Worm (Caenorhabditis elegans) whole organism, mixed stage, embryonic: Measurements from ENCODE around the gene acp-5.

ENCODE experiments used
- M03D4.4 ChIP-seq: sonication (generic microtip); optimal IDR thresholded peaks from 2 replicates; lab custom pipeline; 2017; ENCODE audit warnings: mild to moderate bottlenecking, missing genetic modification characterization, missing compliant biosample characterization
- bed-3 ChIP-seq: fragments of 200-800 bp; sonication (Bioruptor generic); optimal IDR thresholded peaks from 3 replicates; lab custom pipeline; 2018; ENCODE audit warnings: mild to moderate bottlenecking, missing genetic modification characterization, moderate library complexity, missing compliant biosample characterization
- blmp-1 ChIP-seq: fragments of 150-350 bp; optimal IDR thresholded peaks from 2 replicates; lab custom pipeline; 2014; ENCODE audit warnings: missing biosample characterization, missing genetic modification characterization
- ceh-39 ChIP-seq: fragments of 150-350 bp; optimal IDR thresholded peaks from 2 replicates; lab custom pipeline; 2014; ENCODE audit warnings: missing biosample characterization, missing genetic modification characterization
- ceh-43 ChIP-seq: fragments of 200-800 bp; sonication (Bioruptor generic); optimal IDR thresholded peaks from 2 replicates; lab custom pipeline; 2018; ENCODE audit warnings: mild to moderate bottlenecking, missing genetic modification characterization, moderate library complexity, missing compliant biosample characterization
- ceh-83 ChIP-seq: fragments of 200-800 bp; sonication (Bioruptor generic); optimal IDR thresholded peaks from 2 replicates; lab custom pipeline; 2018; ENCODE audit warnings: mild to moderate bottlenecking, missing genetic modification characterization, missing compliant biosample characterization
- ces-1 ChIP-seq: fragments of 150-350 bp; optimal IDR thresholded peaks from 2 replicates; lab custom pipeline; 2014; ENCODE audit warnings: missing biosample characterization, missing genetic modification reagents, missing genetic modification characterization
- cnd-1 ChIP-seq: fragments of 200-800 bp; sonication (Bioruptor generic); optimal IDR thresholded peaks from 2 replicates; lab custom pipeline; 2018; ENCODE audit warnings: mild to moderate bottlenecking, missing genetic modification characterization, missing compliant biosample characterization
- drap-1 ChIP-seq: fragments of 200-800 bp; sonication (Bioruptor generic); optimal IDR thresholded peaks from 3 replicates; lab custom pipeline; 2018; ENCODE audit warnings: mild to moderate bottlenecking, missing genetic modification characterization, missing compliant biosample characterization
- elt-3 ChIP-seq: fragments of 150-350 bp; optimal IDR thresholded peaks from 2 replicates; lab custom pipeline; 2014; ENCODE audit warnings: missing biosample characterization, missing genetic modification characterization
- flh-1 ChIP-seq: fragments of 200-800 bp; sonication (Bioruptor generic); optimal IDR thresholded peaks from 2 replicates; lab custom pipeline; 2018; ENCODE audit warnings: mild to moderate bottlenecking, missing genetic modification characterization, moderate library complexity, missing compliant biosample characterization
- ham-2 ChIP-seq: fragments of 200-800 bp; sonication (Bioruptor generic); optimal IDR thresholded peaks from 2 replicates; lab custom pipeline; 2018; ENCODE audit warnings: mild to moderate bottlenecking, missing genetic modification characterization, missing compliant biosample characterization
- hlh-1 ChIP-seq: fragments of 150-350 bp; optimal IDR thresholded peaks from 2 replicates; lab custom pipeline; 2014; ENCODE audit warnings: missing biosample characterization, missing genetic modification reagents, missing genetic modification characterization
- lin-13 ChIP-seq: fragments of 150-350 bp; optimal IDR thresholded peaks from 2 replicates; lab custom pipeline; 2014; ENCODE audit warnings: missing biosample characterization, missing genetic modification characterization
- lin-32 ChIP-seq: fragments of 200-800 bp; sonication (Bioruptor generic); optimal IDR thresholded peaks from 2 replicates; lab custom pipeline; 2018; ENCODE audit warnings: mild to moderate bottlenecking, missing genetic modification characterization, missing compliant biosample characterization
- lsy-2 ChIP-seq: fragments of 150-350 bp; optimal IDR thresholded peaks from 2 replicates; lab custom pipeline; 2014; ENCODE audit warnings: missing biosample characterization, missing genetic modification characterization
- mab-5 ChIP-seq: fragments of 150-350 bp; optimal IDR thresholded peaks from 2 replicates; lab custom pipeline; 2014; ENCODE audit warnings: missing biosample characterization, missing genetic modification characterization
- mep-1 ChIP-seq: fragments of 150-350 bp; optimal IDR thresholded peaks from 2 replicates; lab custom pipeline; 2017; ENCODE audit warnings: missing biosample characterization, missing genetic modification reagents, missing genetic modification characterization, inconsistent platforms
- mls-2 ChIP-seq: sonication (generic microtip); optimal IDR thresholded peaks from 2 replicates; lab custom pipeline; 2016; ENCODE audit warnings: mild to moderate bottlenecking, missing genetic modification characterization, moderate library complexity, missing compliant biosample characterization
- nhr-12 ChIP-seq: fragments of 150-350 bp; optimal IDR thresholded peaks from 2 replicates; lab custom pipeline; 2014; ENCODE audit warnings: missing biosample characterization, missing genetic modification characterization
- nhr-237 ChIP-seq: fragments of 150-350 bp; optimal IDR thresholded peaks from 2 replicates; lab custom pipeline; 2014; ENCODE audit warnings: missing biosample characterization, missing genetic modification characterization
- nhr-28 ChIP-seq: fragments of 150-350 bp; optimal IDR thresholded peaks from 2 replicates; lab custom pipeline; 2014; ENCODE audit warnings: missing biosample characterization, missing genetic modification characterization
- nhr-76 ChIP-seq: sonication (generic microtip); optimal IDR thresholded peaks from 2 replicates; lab custom pipeline; 2017; ENCODE audit warnings: missing biosample characterization, missing genetic modification characterization
- pha-4 ChIP-seq: fragments of 150-350 bp; optimal IDR thresholded peaks from 2 replicates; lab custom pipeline; 2018; ENCODE audit warnings: missing biosample characterization, missing genetic modification reagents, missing genetic modification characterization
- sem-2 ChIP-seq: fragments of 200-800 bp; sonication (Bioruptor generic); optimal IDR thresholded peaks from 2 replicates; lab custom pipeline; 2018; ENCODE audit warnings: mild to moderate bottlenecking, missing genetic modification characterization, missing compliant biosample characterization
- snpc-4 ChIP-seq: fragments of 150-350 bp; optimal IDR thresholded peaks from 2 replicates; lab custom pipeline; 2014; ENCODE audit warnings: missing biosample characterization, missing genetic modification characterization
- sptf-1 ChIP-seq: sonication (generic microtip); optimal IDR thresholded peaks from 2 replicates; lab custom pipeline; 2017; ENCODE audit warnings: mild to moderate bottlenecking, missing genetic modification characterization, moderate library complexity, missing compliant biosample characterization
- tbx-8 ChIP-seq: fragments of 200-800 bp; sonication (Bioruptor generic); optimal IDR thresholded peaks from 2 replicates; lab custom pipeline; 2018; ENCODE audit warnings: mild to moderate bottlenecking, missing genetic modification characterization, moderate library complexity, missing compliant biosample characterization
- unc-120 ChIP-seq: sonication (generic microtip); optimal IDR thresholded peaks from 2 replicates; lab custom pipeline; 2017; ENCODE audit warnings: missing genetic modification characterization, missing compliant biosample characterization; ENCODE audit not compliant: poor library complexity, severe bottlenecking
- unc-39 ChIP-seq: fragments of 150-350 bp; optimal IDR thresholded peaks from 2 replicates; lab custom pipeline; 2014; ENCODE audit warnings: missing biosample characterization, missing genetic modification characterization
- unc-62 ChIP-seq: fragments of 150-350 bp; optimal IDR thresholded peaks from 2 replicates; lab custom pipeline; 2014; ENCODE audit warnings: missing biosample characterization, missing genetic modification reagents, missing genetic modification characterization
- zip-8 ChIP-seq: fragments of 150-350 bp; optimal IDR thresholded peaks from 2 replicates; lab custom pipeline; 2014; ENCODE audit warnings: missing biosample characterization, missing genetic modification characterization
- ztf-11 ChIP-seq: fragments of 150-350 bp; optimal IDR thresholded peaks from 2 replicates; lab custom pipeline; 2014; ENCODE audit warnings: missing biosample characterization, missing genetic modification characterization

Gene acp-5

DNA sequence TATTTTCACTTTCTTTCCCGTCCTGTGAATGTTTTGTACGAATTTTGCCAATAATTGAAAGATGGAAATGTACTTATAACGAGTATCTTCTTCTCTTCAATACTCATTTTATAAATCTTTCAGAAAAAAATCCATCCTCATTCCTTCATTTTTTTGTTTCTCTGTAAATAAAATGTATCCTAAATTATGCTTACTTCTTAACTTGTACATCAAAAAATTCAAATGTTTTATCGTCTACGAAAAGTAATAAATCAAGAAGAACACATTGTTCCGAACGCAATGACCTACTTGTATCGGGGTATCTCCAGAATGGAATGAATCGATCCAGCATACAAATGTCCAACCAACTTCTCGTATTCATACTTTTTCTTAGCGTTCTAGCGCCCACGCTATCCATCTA is 43.0 kb upstream of the acp-5 start, which contains the start of gene F46G11.6:
Gene F46G11.6, plus strand, starts transcription at position 301 of the 400 bp plus-strand sequence.
- no peak for TF ChIP-seq zip-8
- no peak for TF ChIP-seq ceh-39 (tag; lab: Kevin White, UChicago)
- no peak for TF ChIP-seq nhr-28 (tag; lab: Kevin White, UChicago)
- TF ChIP-seq sptf-1: no peak
- TF ChIP-seq unc-62 (GFP tag; lab: Kevin White, UChicago): no peak
- no peak for TF ChIP-seq drap-1 (GFP tag; lab: Kevin White, UChicago)
- no peak for TF ChIP-seq ham-2 (GFP tag; lab: Kevin White, UChicago)
- no peak for TF ChIP-seq tbx-8 (GFP tag; lab: Kevin White, UChicago)
- no peak for TF ChIP-seq pha-4 (tag; lab: Kevin White, UChicago)
- TF ChIP-seq snpc-4: no peak
- no peak for TF ChIP-seq sem-2 (GFP tag; lab: Kevin White, UChicago)
- TF ChIP-seq nhr-76 (tag; lab: Kevin White, UChicago): no peak

DNA sequence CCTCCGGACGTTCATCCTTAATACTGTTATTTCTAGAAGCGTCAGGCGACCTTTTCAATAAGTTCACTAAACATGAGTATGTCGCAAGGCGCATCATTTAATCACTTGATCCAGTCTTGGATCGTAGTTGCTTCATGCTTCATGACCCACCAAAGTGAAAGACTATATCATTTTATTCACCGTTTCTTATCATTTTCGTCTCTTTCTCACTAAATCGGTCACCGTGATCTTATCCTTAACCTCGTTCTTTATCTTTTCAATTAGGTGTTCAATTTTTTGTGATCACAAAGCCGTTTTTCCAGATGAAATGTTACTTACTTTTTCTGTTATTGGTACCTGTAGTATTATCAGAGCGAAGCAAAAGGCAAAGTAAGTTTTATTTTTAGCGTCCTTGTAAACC is 41.4 kb upstream of the acp-5 start, which contains the start of gene F46G11.2:
Gene F46G11.2, plus strand, starts transcription at position 301 of the 400 bp plus-strand sequence.
- TF ChIP-seq nhr-237 (tag; lab: Kevin White, UChicago) (no peak), nhr-28 (tag; lab: Kevin White, UChicago) (no peak), ztf-11 (tag; lab: Kevin White, UChicago) (no peak), ces-1 (GFP tag; lab: Kevin White, UChicago) (no peak)
- TF ChIP-seq, all 35 proteins: peak for 0

DNA sequence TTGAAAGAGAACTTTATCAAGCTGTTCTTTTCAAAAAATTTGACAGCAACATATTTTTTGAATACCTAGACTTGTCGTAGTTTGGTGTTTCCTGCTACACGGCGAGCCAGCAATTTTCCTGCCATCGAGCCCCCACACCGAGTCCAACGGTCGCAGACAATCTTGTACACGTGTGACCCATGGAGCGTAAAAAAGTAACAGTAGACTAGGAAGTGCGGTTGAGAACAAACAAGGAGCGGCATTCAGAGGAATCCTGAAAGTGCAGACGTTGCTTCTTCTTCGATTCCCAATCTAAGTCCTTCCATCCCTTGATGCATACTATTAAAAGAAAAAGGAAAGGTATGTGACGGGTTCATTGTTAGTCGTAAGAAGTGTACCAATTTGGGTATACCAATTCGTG is 38.3 kb upstream of the acp-5 start, which contains the start of gene twnk-1:
Gene twnk-1, plus strand, starts transcription at position 301 of the 400 bp plus-strand sequence.
- TF ChIP-seq ceh-83 (GFP tag; lab: Kevin White, UChicago): no peak
- no peak for TF ChIP-seq ceh-43 (GFP tag; lab: Kevin White, UChicago)
- TF ChIP-seq lin-13 (tag; lab: Kevin White, UChicago): no peak

DNA sequence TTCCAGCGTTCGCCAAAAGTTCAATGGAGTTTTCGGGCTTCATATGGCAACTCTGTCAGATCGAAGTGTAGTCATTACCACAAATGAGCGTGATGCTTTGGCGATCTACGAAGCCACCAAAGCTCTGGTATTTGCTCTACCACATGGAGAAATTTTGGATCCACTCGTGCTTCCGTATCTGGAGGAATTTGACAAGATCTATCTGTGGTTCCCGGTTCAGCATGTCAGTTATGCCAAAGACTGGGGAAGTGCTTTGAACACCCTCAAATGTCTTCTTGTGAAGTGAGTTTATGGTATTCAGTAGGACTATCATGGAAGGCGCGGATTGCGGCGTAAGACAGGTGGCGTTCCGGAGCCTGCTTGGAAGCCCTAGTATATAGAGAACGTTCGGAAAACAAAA is 34.8 kb upstream of the acp-5 start:
- TF ChIP-seq hlh-1 (tag; lab: Kevin White, UChicago): no peak
- TF ChIP-seq ceh-83 (GFP tag; lab: Kevin White, UChicago): no peak
- TF ChIP-seq snpc-4: no peak
- TF ChIP-seq, all 35 proteins: peak for 0

DNA sequence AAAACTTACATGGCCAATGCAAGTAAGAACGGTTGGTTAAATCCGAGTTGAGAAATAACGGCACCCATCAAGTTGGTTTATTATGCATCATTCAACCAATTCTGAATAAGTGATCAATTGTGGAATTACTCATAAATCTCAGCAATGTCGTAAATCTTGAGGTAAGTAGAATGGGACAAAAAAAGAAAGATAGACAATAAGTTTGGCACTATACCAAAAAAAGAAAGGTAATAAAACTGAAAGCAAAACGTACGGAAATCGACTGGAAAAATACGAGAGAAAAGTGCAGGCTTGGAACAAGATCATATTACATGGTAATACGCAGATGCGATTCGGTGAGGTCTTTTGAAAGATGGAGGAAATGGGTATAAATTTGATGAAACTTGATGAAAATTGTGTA is 30.5 kb upstream of the acp-5 start, which contains the start of gene F46G11.4:
Gene F46G11.4, minus strand, starts transcription at position 101 of the 400 bp plus-strand sequence.
- TF ChIP-seq snpc-4 (no peak), sem-2 (GFP tag; lab: Kevin White, UChicago) (no peak), mep-1 (tag; lab: Kevin White, UChicago) (no peak), ces-1 (GFP tag; lab: Kevin White, UChicago) (no peak), flh-1 (GFP tag; lab: Kevin White, UChicago) (no peak), unc-39 (tag; lab: Kevin White, UChicago) (no peak), unc-62 (GFP tag; lab: Kevin White, UChicago) (no peak), mab-5 (tag; lab: Kevin White, UChicago) (no peak), nhr-12 (tag; lab: Kevin White, UChicago) (no peak)

DNA sequence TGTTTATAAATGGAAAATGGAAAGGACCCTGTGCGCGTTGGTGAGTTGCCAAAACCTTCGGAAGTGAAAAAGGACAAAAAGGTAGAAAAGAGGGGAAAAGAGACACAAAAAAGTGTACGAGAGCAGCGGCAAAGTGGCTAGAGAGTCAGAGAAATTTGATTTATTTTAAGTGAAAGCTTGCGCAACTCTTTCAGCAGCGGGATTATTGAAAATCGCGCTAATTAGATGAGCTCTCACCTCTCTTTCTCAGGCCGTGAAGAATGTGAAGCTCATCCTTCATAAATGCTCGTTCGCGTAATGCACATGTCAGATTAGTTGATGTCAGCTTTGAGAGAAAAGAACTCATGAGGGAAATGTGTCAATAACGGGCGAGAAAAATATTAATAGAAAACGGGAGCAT is 30.0 kb upstream of the acp-5 start:
- TF ChIP-seq unc-62 (GFP tag; lab: Kevin White, UChicago) (peak; percentile 71), ces-1 (GFP tag; lab: Kevin White, UChicago) (peak; percentile 96), unc-39 (tag; lab: Kevin White, UChicago) (no peak), ceh-43 (GFP tag; lab: Kevin White, UChicago) (no peak)

DNA sequence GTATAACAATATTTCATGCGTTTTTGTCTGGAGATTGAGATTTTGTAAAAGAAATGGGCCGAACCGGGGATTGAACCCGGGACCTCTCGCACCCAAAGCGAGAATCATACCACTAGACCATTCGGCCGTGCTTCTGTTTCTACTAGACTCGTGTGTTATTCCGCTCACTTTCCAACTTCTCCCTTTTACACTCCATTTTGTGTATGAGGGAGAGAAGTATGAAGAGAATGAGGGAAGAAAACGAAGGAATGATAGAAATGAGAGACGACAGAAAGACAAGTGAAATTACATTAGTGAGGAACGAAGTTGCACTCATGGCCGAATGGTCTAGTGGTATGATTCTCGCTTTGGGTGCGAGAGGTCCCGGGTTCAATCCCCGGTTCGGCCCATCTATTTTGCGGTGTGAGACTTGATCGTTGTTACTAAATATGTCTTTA is 28.1 kb upstream of the acp-5 start:
- peak; percentile 84 for TF ChIP-seq bed-3
- TF ChIP-seq lsy-2 (tag; lab: Kevin White, UChicago): peak; percentile 50
- TF ChIP-seq unc-120 (tag; lab: Kevin White, UChicago): peak; percentile 96
- peak; percentile 89 for TF ChIP-seq mls-2 (tag; lab: Kevin White, UChicago)
- peak; percentile 66 for TF ChIP-seq sem-2 (GFP tag; lab: Kevin White, UChicago)
- peak; percentile 87 for TF ChIP-seq lin-32 (GFP tag; lab: Kevin White, UChicago)
- TF ChIP-seq ceh-43 (GFP tag; lab: Kevin White, UChicago): peak; percentile 72
- peak; percentile 93 for TF ChIP-seq sptf-1
- TF ChIP-seq elt-3 (tag; lab: Kevin White, UChicago): peak; percentile 57
- TF ChIP-seq unc-39 (tag; lab: Kevin White, UChicago): peak; percentile 28
- TF ChIP-seq tbx-8 (GFP tag; lab: Kevin White, UChicago): peak; percentile 84
- TF ChIP-seq nhr-28 (tag; lab: Kevin White, UChicago): peak; percentile 72
- peak; percentile 98 for TF ChIP-seq ces-1 (GFP tag; lab: Kevin White, UChicago)
- TF ChIP-seq mab-5 (tag; lab: Kevin White, UChicago): no peak
- TF ChIP-seq flh-1 (GFP tag; lab: Kevin White, UChicago): peak; percentile 67
- TF ChIP-seq blmp-1 (tag; lab: Kevin White, UChicago): no peak
- TF ChIP-seq unc-62 (GFP tag; lab: Kevin White, UChicago): peak; percentile 78
- TF ChIP-seq nhr-12 (tag; lab: Kevin White, UChicago): peak; percentile 34
- peak; percentile 33 for TF ChIP-seq pha-4 (tag; lab: Kevin White, UChicago)
- peak; percentile 95 for TF ChIP-seq drap-1 (GFP tag; lab: Kevin White, UChicago)
- peak; percentile 71 for TF ChIP-seq cnd-1 (tag; lab: Kevin White, UChicago)
- peak; percentile 91 for TF ChIP-seq M03D4.4 (tag; lab: Kevin White, UChicago)
- no peak for TF ChIP-seq nhr-76 (tag; lab: Kevin White, UChicago)
- TF ChIP-seq snpc-4: no peak
- TF ChIP-seq hlh-1 (tag; lab: Kevin White, UChicago): peak; percentile 65
- no peak for TF ChIP-seq ceh-39 (tag; lab: Kevin White, UChicago)
- TF ChIP-seq mep-1 (tag; lab: Kevin White, UChicago): peak; percentile 49
- TF ChIP-seq ceh-83 (GFP tag; lab: Kevin White, UChicago): peak; percentile 63
